Fruit fly (Drosophila melanogaster) whole organism, embryonic: ENCODE data around the gene CheA75a.

ENCODE experiments used
- Atf6 ChIP-seq: fragments of 200-800 bp; sonication (Bioruptor generic); IDR thresholded peaks from 2 replicates; pipeline ENCODE4 v1.3.6; 2022; ENCODE audit warnings: missing biosample characterization, missing genetic modification characterization
- BEAF-32 ChIP-seq: fragments of 200-800 bp; sonication (Bioruptor generic); optimal IDR thresholded peaks from 3 replicates; lab custom pipeline; 2017; ENCODE audit warnings: missing biosample characterization, missing genetic modification characterization, mild to moderate bottlenecking, moderate library complexity, missing genetic modification reagents
- Bdp1 ChIP-seq: fragments of 200-800 bp; sonication (Bioruptor generic); optimal IDR thresholded peaks from 3 replicates; lab custom pipeline; 2016; ENCODE audit warnings: missing biosample characterization, missing genetic modification characterization
- Bgb ChIP-seq: fragments of 200-800 bp; sonication (Bioruptor generic); IDR thresholded peaks from 2 replicates; pipeline ENCODE4 v1.3.6; 2022; ENCODE audit warnings: missing biosample characterization, missing genetic modification characterization; ENCODE audit not compliant: partially characterized antibody
- Bteb2 ChIP-seq: fragments of 200-800 bp; sonication (Bioruptor generic); optimal IDR thresholded peaks from 2 replicates; lab custom pipeline; 2016; ENCODE audit warnings: missing biosample characterization, missing genetic modification characterization
- CG12071 ChIP-seq: fragments of 200-800 bp; sonication (Bioruptor generic); optimal IDR thresholded peaks from 3 replicates; lab custom pipeline; 2018; ENCODE audit warnings: missing biosample characterization, mild to moderate bottlenecking, missing genetic modification characterization
- CG17802 ChIP-seq: fragments of 200-800 bp; sonication (Bioruptor generic); optimal IDR thresholded peaks from 2 replicates; lab custom pipeline; 2018; ENCODE audit warnings: missing biosample characterization, mild to moderate bottlenecking, missing genetic modification characterization, moderate library complexity
- CG17829 ChIP-seq: fragments of 200-800 bp; optimal IDR thresholded peaks from 2 replicates; lab custom pipeline; 2019; ENCODE audit warnings: missing biosample characterization, mild to moderate bottlenecking, missing genetic modification characterization, moderate library complexity
- CG18619 ChIP-seq: fragments of 200-800 bp; sonication (Bioruptor generic); optimal IDR thresholded peaks from 3 replicates; lab custom pipeline; 2017; ENCODE audit warnings: missing biosample characterization, mild to moderate bottlenecking, missing genetic modification characterization
- CG32767 ChIP-seq: fragments of 200-800 bp; sonication (Bioruptor generic); IDR thresholded peaks from 2 replicates; pipeline ENCODE4 v1.3.6; 2022; ENCODE audit warnings: missing biosample characterization, missing genetic modification characterization
- CG3407 ChIP-seq: fragments of 200-800 bp; sonication (Bioruptor generic); optimal IDR thresholded peaks from 2 replicates; lab custom pipeline; 2018; ENCODE audit warnings: missing biosample characterization, mild to moderate bottlenecking, missing genetic modification characterization
- CG7745 ChIP-seq: fragments of 200-800 bp; sonication (Bioruptor generic); optimal IDR thresholded peaks from 2 replicates; lab custom pipeline; 2018; ENCODE audit warnings: missing biosample characterization, mild to moderate bottlenecking, missing genetic modification characterization, moderate library complexity
- CG8924 ChIP-seq: fragments of 200-800 bp; optimal IDR thresholded peaks from 3 replicates; lab custom pipeline; 2019; ENCODE audit warnings: missing biosample characterization, mild to moderate bottlenecking, missing genetic modification characterization, moderate library complexity
- CG9437 ChIP-seq: fragments of 200-800 bp; sonication (Bioruptor generic); optimal IDR thresholded peaks from 2 replicates; lab custom pipeline; 2018; ENCODE audit warnings: missing biosample characterization, mild to moderate bottlenecking, missing genetic modification characterization
- CG9876 ChIP-seq: fragments of 200-800 bp; sonication (Bioruptor generic); optimal IDR thresholded peaks from 2 replicates; lab custom pipeline; 2016; ENCODE audit warnings: missing biosample characterization, missing genetic modification characterization
- D19A ChIP-seq: fragments of 200-800 bp; optimal IDR thresholded peaks from 3 replicates; lab custom pipeline; 2019; ENCODE audit warnings: missing biosample characterization, mild to moderate bottlenecking, missing genetic modification characterization, moderate library complexity
- Dbx ChIP-seq: fragments of 200-800 bp; sonication (Bioruptor generic); IDR thresholded peaks from 3 replicates; pipeline ENCODE4 v1.3.6; 2022; ENCODE audit warnings: missing biosample characterization, missing genetic modification characterization
- Deaf1 ChIP-seq: fragments of 200-800 bp; optimal IDR thresholded peaks from 3 replicates; lab custom pipeline; 2019; ENCODE audit warnings: missing biosample characterization, mild to moderate bottlenecking, missing genetic modification characterization, moderate library complexity
- Ets65A ChIP-seq: fragments of 200-800 bp; sonication (Bioruptor generic); peaks from one replicate; lab custom pipeline; 2016; ENCODE audit warnings: missing biosample characterization, missing genetic modification characterization
- Hr3 ChIP-seq: fragments of 200-800 bp; sonication (Bioruptor generic); optimal IDR thresholded peaks from 3 replicates; lab custom pipeline; 2016; ENCODE audit warnings: missing biosample characterization, missing genetic modification characterization
- Lim3 ChIP-seq: fragments of 200-800 bp; sonication (Bioruptor generic); IDR thresholded peaks from 2 replicates; pipeline ENCODE4 v1.3.6; 2022; ENCODE audit warnings: missing biosample characterization, missing genetic modification characterization
- NC2β ChIP-seq: fragments of 200-800 bp; sonication (Bioruptor generic); optimal IDR thresholded peaks from 2 replicates; lab custom pipeline; 2016; ENCODE audit warnings: missing biosample characterization, missing genetic modification characterization
- Neu2 ChIP-seq: fragments of 200-800 bp; sonication (Bioruptor generic); optimal IDR thresholded peaks from 3 replicates; lab custom pipeline; 2016; ENCODE audit warnings: missing biosample characterization, missing genetic modification characterization, borderline replicate concordance
- Scr ChIP-seq: fragments of 200-800 bp; sonication (Bioruptor generic); IDR thresholded peaks from 2 replicates; pipeline ENCODE4 v1.3.6; 2022; ENCODE audit warnings: missing biosample characterization, missing genetic modification characterization; ENCODE audit not compliant: partially characterized antibody
- Six4 ChIP-seq: fragments of 200-800 bp; sonication (Bioruptor generic); optimal IDR thresholded peaks from 2 replicates; lab custom pipeline; 2016; ENCODE audit warnings: missing biosample characterization, missing genetic modification characterization
- Sry-β ChIP-seq: fragments of 200-800 bp; sonication (Bioruptor generic); optimal IDR thresholded peaks from 2 replicates; lab custom pipeline; 2018; ENCODE audit warnings: missing biosample characterization, mild to moderate bottlenecking, missing genetic modification characterization, moderate library complexity
- Xbp1 ChIP-seq: fragments of 200-800 bp; sonication (Bioruptor generic); optimal IDR thresholded peaks from 3 replicates; lab custom pipeline; 2016; ENCODE audit warnings: missing biosample characterization, mild to moderate bottlenecking, missing genetic modification characterization
- bsh ChIP-seq, 2 experiments: fragments of 200-800 bp; sonication (Bioruptor generic); optimal IDR thresholded peaks; 2 replicates each; lab custom pipeline; 2017 to 2018; ENCODE audit warnings: mild to moderate bottlenecking in 2 of 2, missing biosample characterization in 2 of 2, missing genetic modification characterization in 2 of 2, moderate library complexity in 1 of 2
- btn ChIP-seq: fragments of 200-800 bp; sonication (Bioruptor generic); optimal IDR thresholded peaks from 2 replicates; lab custom pipeline; 2016; ENCODE audit warnings: missing biosample characterization, missing genetic modification characterization
- cas ChIP-seq: fragments of 200-800 bp; sonication (Bioruptor generic); IDR thresholded peaks from 2 replicates; pipeline ENCODE4 v1.3.6; 2022; ENCODE audit warnings: missing biosample characterization, missing genetic modification characterization
- chn ChIP-seq: fragments of 200-800 bp; sonication (Bioruptor generic); optimal IDR thresholded peaks from 2 replicates; lab custom pipeline; 2016; ENCODE audit warnings: missing biosample characterization, missing genetic modification characterization
- corto ChIP-seq: fragments of 200-800 bp; sonication (Bioruptor generic); optimal IDR thresholded peaks from 2 replicates; lab custom pipeline; 2016; ENCODE audit warnings: missing biosample characterization, mild to moderate bottlenecking, missing genetic modification characterization, moderate library complexity
- crol ChIP-seq: fragments of 200-800 bp; sonication (Bioruptor generic); IDR thresholded peaks from 2 replicates; pipeline ENCODE4 v1.3.6; 2022; ENCODE audit warnings: missing biosample characterization, missing genetic modification characterization
- da ChIP-seq: fragments of 200-800 bp; sonication (Bioruptor generic); optimal IDR thresholded peaks from 2 replicates; lab custom pipeline; 2016; ENCODE audit warnings: missing biosample characterization, missing genetic modification characterization
- dan ChIP-seq: fragments of 200-800 bp; sonication (Bioruptor generic); IDR thresholded peaks from 2 replicates; pipeline ENCODE4 v1.3.6; 2022; ENCODE audit warnings: missing biosample characterization, missing genetic modification characterization
- dpn ChIP-seq, 2 experiments: fragments of 200-800 bp; sonication (Bioruptor generic); optimal IDR thresholded peaks; 3 replicates each; lab custom pipeline; 2016; ENCODE audit warnings: missing biosample characterization in 2 of 2, missing genetic modification characterization in 2 of 2
- en ChIP-seq: fragments of 200-800 bp; sonication (Bioruptor generic); optimal IDR thresholded peaks from 2 replicates; lab custom pipeline; 2016; ENCODE audit warnings: missing biosample characterization, missing genetic modification characterization
- fd96Cb ChIP-seq: fragments of 200-800 bp; sonication (Bioruptor generic); optimal IDR thresholded peaks from 2 replicates; lab custom pipeline; 2018; ENCODE audit warnings: missing biosample characterization, mild to moderate bottlenecking, missing genetic modification characterization, moderate library complexity
- gro ChIP-seq: fragments of 200-800 bp; sonication (Bioruptor generic); optimal IDR thresholded peaks from 2 replicates; lab custom pipeline; 2016; ENCODE audit warnings: missing biosample characterization, missing genetic modification characterization
- kay ChIP-seq: fragments of 200-800 bp; sonication (Bioruptor generic); optimal IDR thresholded peaks from 2 replicates; lab custom pipeline; 2016; ENCODE audit warnings: missing biosample characterization, missing genetic modification characterization
- knrl ChIP-seq: fragments of 200-800 bp; sonication (Bioruptor generic); IDR thresholded peaks from 3 replicates; pipeline ENCODE4 v1.3.6; 2022; ENCODE audit warnings: missing biosample characterization, missing genetic modification characterization; ENCODE audit not compliant: partially characterized antibody
- mld ChIP-seq: fragments of 200-800 bp; sonication (Bioruptor generic); IDR thresholded peaks from 3 replicates; pipeline ENCODE4 v1.3.6; 2022; ENCODE audit warnings: missing biosample characterization, missing genetic modification characterization; ENCODE audit not compliant: partially characterized antibody
- pan ChIP-seq, 4 experiments: fragments of >200 bp in 3 of 4; fragments of 200-800 bp in 1 of 4; sonication (Bioruptor generic) in 1 of 4; optimal IDR thresholded peaks in 3 of 4; IDR thresholded peaks in 1 of 4; 2 replicates each; pipeline versions ENCODE4 v1.3.6 to Lab custom; 2017 to 2022; ENCODE audit warnings: missing biosample characterization in 2 of 4, missing genetic modification characterization in 2 of 4, mixed read lengths in 1 of 4
- pnt ChIP-seq: fragments of 200-800 bp; sonication (Bioruptor generic); optimal IDR thresholded peaks from 3 replicates; lab custom pipeline; 2016; ENCODE audit warnings: missing biosample characterization, missing genetic modification characterization
- pum ChIP-seq: fragments of 200-800 bp; sonication (Bioruptor generic); optimal IDR thresholded peaks from 2 replicates; lab custom pipeline; 2016; ENCODE audit warnings: missing biosample characterization, missing genetic modification characterization
- ranshi ChIP-seq: fragments of 200-800 bp; sonication (Bioruptor generic); IDR thresholded peaks from 2 replicates; pipeline ENCODE4 v1.3.6; 2022; ENCODE audit warnings: missing biosample characterization, missing genetic modification characterization
- sim ChIP-seq: fragments of 200-800 bp; sonication (Bioruptor generic); IDR thresholded peaks from 2 replicates; pipeline ENCODE4 v1.3.6; 2022; ENCODE audit warnings: missing biosample characterization, missing genetic modification characterization
- sqz ChIP-seq: fragments of 200-800 bp; sonication (Bioruptor generic); optimal IDR thresholded peaks from 3 replicates; lab custom pipeline; 2018; ENCODE audit warnings: missing biosample characterization, mild to moderate bottlenecking, missing genetic modification characterization
- stwl ChIP-seq: fragments of 200-800 bp; sonication (Bioruptor generic); optimal IDR thresholded peaks from 3 replicates; lab custom pipeline; 2018; ENCODE audit warnings: missing biosample characterization, mild to moderate bottlenecking, missing genetic modification characterization, moderate library complexity
- wek ChIP-seq: fragments of 200-800 bp; sonication (Bioruptor generic); optimal IDR thresholded peaks from 3 replicates; lab custom pipeline; 2018; ENCODE audit warnings: missing biosample characterization, mild to moderate bottlenecking, missing genetic modification characterization, moderate library complexity

Gene CheA75a

dm6 chr3L:18221275-18221858 is 30.5 kb upstream of the CheA75a start (continued):
- TF ChIP-seq dan (no peak), Bteb2 (GFP tag; lab: Kevin White, UChicago) (no peak), CG9437 (GFP tag; lab: Kevin White, UChicago) (no peak), gro (GFP tag; lab: Kevin White, UChicago) (no peak), chn (GFP tag; lab: Kevin White, UChicago) (no peak), kay (GFP tag; lab: Kevin White, UChicago) (no peak), en (GFP tag; lab: Kevin White, UChicago) (no peak), Deaf1 (no peak), CG17802 (tag; lab: Kevin White, UChicago) (no peak), CG18619 (no peak), sqz (GFP tag; lab: Kevin White, UChicago) (peak; percentile 83), pan (optimal IDR thresholded peaks at IDR 0.05; lab: Kevin White, UChicago) (no peak), pan (GFP tag; optimal IDR thresholded peaks at IDR 0.05 in 1 of 2, IDR thresholded peaks at IDR 0.05 in 1 of 2) (no peak), CG12071 (GFP tag; lab: Kevin White, UChicago) (no peak), BEAF-32 (GFP tag; lab: Kevin White, UChicago) (no peak), btn (no peak), Xbp1 (GFP tag; lab: Kevin White, UChicago) (no peak), stwl (tag; lab: Kevin White, UChicago) (no peak), pum (GFP tag; lab: Kevin White, UChicago) (no peak), Sry-β (GFP tag; lab: Kevin White, UChicago) (no peak), Bgb (GFP tag; lab: Robert Waterston, UW) (no peak), ranshi (GFP tag; lab: Robert Waterston, UW) (no peak), sim (no peak), pnt (GFP tag; lab: Kevin White, UChicago) (no peak), NC2β (GFP tag; lab: Kevin White, UChicago) (no peak), knrl (GFP tag; lab: Robert Waterston, UW) (no peak), Dbx (GFP tag; lab: Robert Waterston, UW) (no peak), dpn (GFP tag; optimal IDR thresholded peaks at IDR 0.05; lab: Kevin White, UChicago) (no peak), wek (GFP tag; lab: Kevin White, UChicago) (no peak), Atf6 (GFP tag; lab: Robert Waterston, UW) (no peak), Six4 (no peak), CG9876 (GFP tag; lab: Kevin White, UChicago) (no peak), Lim3 (GFP tag; lab: Robert Waterston, UW) (no peak), Scr (GFP tag; lab: Robert Waterston, UW) (no peak), Neu2 (GFP tag; lab: Kevin White, UChicago) (no peak), fd96Cb (tag; lab: Kevin White, UChicago) (no peak), D19A (no peak), da (GFP tag; lab: Kevin White, UChicago) (no peak), crol (no peak), cas (GFP tag; lab: Robert Waterston, UW) (no peak), Ets65A (GFP tag; lab: Kevin White, UChicago) (peak; percentile 20), mld (GFP tag; lab: Robert Waterston, UW) (no peak), CG7745 (tag; lab: Kevin White, UChicago) (peak; percentile 16), CG17829 (tag; lab: Kevin White, UChicago) (peak; percentile 3), CG3407 (no peak), CG8924 (tag; lab: Kevin White, UChicago) (peak; percentile 51), Hr3 (no peak), CG32767 (no peak), corto (GFP tag; lab: Kevin White, UChicago) (peak; percentile 65), Bdp1 (GFP tag; lab: Kevin White, UChicago) (no peak), bsh (GFP tag; optimal IDR thresholded peaks at IDR 0.05; lab: Kevin White, UChicago) (peak in 1 of 2 experiments; percentile 60)
